Worm (Caenorhabditis elegans) whole organism, L3 larva: Measurements from ENCODE around the gene col-99.

Experiments used
- R02D3.7 ChIP-seq: fragments of 150-350 bp; optimal IDR thresholded peaks from 2 replicates; lab custom pipeline; 2014; ENCODE audit warnings: missing biosample characterization, missing genetic modification characterization
- ZK546.5 ChIP-seq: sonication (generic microtip); optimal IDR thresholded peaks from 2 replicates; lab custom pipeline; 2017; ENCODE audit warnings: missing biosample characterization, missing genetic modification characterization
- aly-2 ChIP-seq: fragments of 150-350 bp; optimal IDR thresholded peaks from 2 replicates; lab custom pipeline; 2014; ENCODE audit warnings: missing biosample characterization, missing genetic modification characterization
- ama-1 ChIP-seq: fragments of 150-350 bp; optimal IDR thresholded peaks from 2 replicates; lab custom pipeline; 2018
- ceh-16 ChIP-seq: sonication (generic microtip); optimal IDR thresholded peaks from 2 replicates; lab custom pipeline; 2017; ENCODE audit warnings: missing biosample characterization, missing genetic modification characterization
- ceh-28 ChIP-seq: fragments of 150-350 bp; optimal IDR thresholded peaks from 2 replicates; lab custom pipeline; 2014; ENCODE audit warnings: missing biosample characterization, missing genetic modification reagents, missing genetic modification characterization
- ceh-82 ChIP-seq: fragments of 150-350 bp; optimal IDR thresholded peaks from 2 replicates; lab custom pipeline; 2014; ENCODE audit warnings: missing biosample characterization, missing genetic modification characterization
- ceh-9 ChIP-seq: sonication (generic microtip); optimal IDR thresholded peaks from 2 replicates; lab custom pipeline; 2018; ENCODE audit warnings: missing biosample characterization, missing genetic modification characterization
- daf-12 ChIP-seq: fragments of 150-350 bp; optimal IDR thresholded peaks from 2 replicates; lab custom pipeline; 2014; ENCODE audit warnings: missing biosample characterization, missing genetic modification reagents, missing genetic modification characterization
- egl-27 ChIP-seq: sonication (generic microtip); optimal IDR thresholded peaks from 4 replicates; lab custom pipeline; 2017; ENCODE audit warnings: missing biosample characterization, missing genetic modification reagents, missing genetic modification characterization
- egl-5 ChIP-seq: fragments of 150-350 bp; optimal IDR thresholded peaks from 2 replicates; lab custom pipeline; 2017; ENCODE audit warnings: missing biosample characterization, missing genetic modification reagents, missing genetic modification characterization, inconsistent platforms
- elt-1 ChIP-seq: fragments of 150-350 bp; optimal IDR thresholded peaks from 2 replicates; lab custom pipeline; 2014; ENCODE audit warnings: missing biosample characterization, missing genetic modification characterization
- elt-2 ChIP-seq: sonication (generic microtip); optimal IDR thresholded peaks from 2 replicates; lab custom pipeline; 2016; ENCODE audit warnings: missing genetic modification reagents, mild to moderate bottlenecking, missing genetic modification characterization, missing compliant biosample characterization
- elt-3 ChIP-seq, 3 experiments: fragments of 150-350 bp in 1 of 3; sonication (generic microtip) in 2 of 3; optimal IDR thresholded peaks; 2 replicates in 2 of 3; 4 replicates in 1 of 3; lab custom pipeline; 2014 to 2017; ENCODE audit warnings: missing biosample characterization in 3 of 3, missing genetic modification characterization in 3 of 3
- eor-1 ChIP-seq, 2 experiments: fragments of 150-350 bp; optimal IDR thresholded peaks; 2 replicates each; lab custom pipeline; 2014 to 2018; ENCODE audit warnings: missing biosample characterization in 2 of 2, missing genetic modification characterization in 2 of 2
- fkh-10 ChIP-seq: sonication (generic microtip); optimal IDR thresholded peaks from 2 replicates; lab custom pipeline; 2017; ENCODE audit warnings: missing biosample characterization, missing genetic modification reagents, missing genetic modification characterization
- fkh-2 ChIP-seq: fragments of 150-350 bp; optimal IDR thresholded peaks from 2 replicates; lab custom pipeline; 2014; ENCODE audit warnings: missing biosample characterization, missing genetic modification reagents, missing genetic modification characterization
- fos-1 ChIP-seq: fragments of 150-350 bp; optimal IDR thresholded peaks from 2 replicates; lab custom pipeline; 2014; ENCODE audit warnings: missing biosample characterization, missing genetic modification characterization
- hmg-11 ChIP-seq: sonication (generic microtip); optimal IDR thresholded peaks from 2 replicates; lab custom pipeline; 2016; ENCODE audit warnings: missing genetic modification characterization, missing compliant biosample characterization
- jun-1 ChIP-seq: fragments of 150-350 bp; optimal IDR thresholded peaks from 2 replicates; lab custom pipeline; 2014; ENCODE audit warnings: missing biosample characterization, missing genetic modification reagents, missing genetic modification characterization
- lin-15B ChIP-seq: fragments of 150-350 bp; optimal IDR thresholded peaks from 2 replicates; lab custom pipeline; 2014; ENCODE audit warnings: missing biosample characterization, missing genetic modification characterization
- lin-39 ChIP-seq: fragments of 150-350 bp; optimal IDR thresholded peaks from 2 replicates; lab custom pipeline; 2018; ENCODE audit warnings: missing biosample characterization, missing genetic modification reagents, missing genetic modification characterization
- lsy-12 ChIP-seq: sonication (generic microtip); optimal IDR thresholded peaks from 2 replicates; lab custom pipeline; 2016; ENCODE audit warnings: mild to moderate bottlenecking, missing genetic modification characterization, missing compliant biosample characterization
- mdl-1 ChIP-seq: fragments of 150-350 bp; optimal IDR thresholded peaks from 2 replicates; lab custom pipeline; 2014; ENCODE audit warnings: missing biosample characterization, missing genetic modification characterization
- mml-1 ChIP-seq: fragments of 150-350 bp; sonication (generic microtip); optimal IDR thresholded peaks from 3 replicates; lab custom pipeline; 2014; ENCODE audit warnings: missing biosample characterization, missing genetic modification characterization
- nfya-1 ChIP-seq: sonication (generic microtip); optimal IDR thresholded peaks from 2 replicates; lab custom pipeline; 2017; ENCODE audit warnings: missing genetic modification characterization, mild to moderate bottlenecking, missing compliant biosample characterization, antibody characterized with exemption, moderate library complexity; ENCODE audit not compliant: insufficient read depth
- nhr-11 ChIP-seq: fragments of 150-350 bp; optimal IDR thresholded peaks from 2 replicates; lab custom pipeline; 2014; ENCODE audit warnings: missing biosample characterization, missing genetic modification characterization
- nhr-12 ChIP-seq: fragments of 150-350 bp; optimal IDR thresholded peaks from 2 replicates; lab custom pipeline; 2014; ENCODE audit warnings: missing biosample characterization, missing genetic modification characterization
- nhr-23 ChIP-seq: fragments of 150-350 bp; optimal IDR thresholded peaks from 2 replicates; lab custom pipeline; 2014; ENCODE audit warnings: missing biosample characterization, missing genetic modification reagents, missing genetic modification characterization
- nhr-237 ChIP-seq: fragments of 150-350 bp; optimal IDR thresholded peaks from 2 replicates; lab custom pipeline; 2014; ENCODE audit warnings: missing biosample characterization, missing genetic modification characterization
- nhr-25 ChIP-seq: sonication (generic microtip); optimal IDR thresholded peaks from 2 replicates; lab custom pipeline; 2017; ENCODE audit warnings: missing biosample characterization, missing genetic modification characterization
- nhr-28 ChIP-seq: fragments of 150-350 bp; optimal IDR thresholded peaks from 2 replicates; lab custom pipeline; 2014; ENCODE audit warnings: missing biosample characterization, missing genetic modification characterization
- nhr-43 ChIP-seq: sonication (generic microtip); optimal IDR thresholded peaks from 2 replicates; lab custom pipeline; 2016; ENCODE audit warnings: mild to moderate bottlenecking, missing genetic modification characterization, missing compliant biosample characterization; ENCODE audit not compliant: poor library complexity, severe bottlenecking
- nhr-67 ChIP-seq: fragments of 150-350 bp; optimal IDR thresholded peaks from 2 replicates; lab custom pipeline; 2014; ENCODE audit warnings: missing biosample characterization, missing genetic modification characterization
- nhr-76 ChIP-seq: fragments of 150-350 bp; sonication (generic microtip); optimal IDR thresholded peaks from 5 replicates; lab custom pipeline; 2014; ENCODE audit warnings: missing biosample characterization, missing genetic modification characterization
- nhr-77 ChIP-seq: fragments of 150-350 bp; optimal IDR thresholded peaks from 2 replicates; lab custom pipeline; 2014; ENCODE audit warnings: missing biosample characterization, missing genetic modification characterization
- pha-4 ChIP-seq: fragments of 150-350 bp; optimal IDR thresholded peaks from 2 replicates; lab custom pipeline; 2014; ENCODE audit warnings: missing biosample characterization, missing genetic modification reagents, missing genetic modification characterization
- pqm-1 ChIP-seq: fragments of 150-350 bp; optimal IDR thresholded peaks from 2 replicates; lab custom pipeline; 2017; ENCODE audit warnings: missing biosample characterization, missing genetic modification characterization, inconsistent platforms
- sea-2 ChIP-seq: fragments of 150-350 bp; sonication (generic microtip); optimal IDR thresholded peaks from 4 replicates; lab custom pipeline; 2014; ENCODE audit warnings: missing biosample characterization, missing genetic modification reagents, missing genetic modification characterization
- skn-1 ChIP-seq: fragments of 150-350 bp; optimal IDR thresholded peaks from 2 replicates; lab custom pipeline; 2014; ENCODE audit warnings: missing biosample characterization, missing genetic modification characterization
- snpc-4 ChIP-seq: fragments of 150-350 bp; optimal IDR thresholded peaks from 2 replicates; lab custom pipeline; 2014; ENCODE audit warnings: missing biosample characterization, missing genetic modification characterization
- tbx-2 ChIP-seq: sonication (generic microtip); optimal IDR thresholded peaks from 2 replicates; lab custom pipeline; 2016; ENCODE audit warnings: mild to moderate bottlenecking, missing genetic modification characterization, missing compliant biosample characterization
- unc-39 ChIP-seq: sonication (generic microtip); optimal IDR thresholded peaks from 4 replicates; lab custom pipeline; 2017; ENCODE audit warnings: missing biosample characterization, missing genetic modification characterization
- unc-62 ChIP-seq: fragments of 150-350 bp; sonication (generic microtip); optimal IDR thresholded peaks from 4 replicates; lab custom pipeline; 2014; ENCODE audit warnings: missing biosample characterization, missing genetic modification reagents, missing genetic modification characterization
- zag-1 ChIP-seq: fragments of 150-350 bp; optimal IDR thresholded peaks from 2 replicates; lab custom pipeline; 2014; ENCODE audit warnings: missing biosample characterization, missing genetic modification characterization
- ztf-11 ChIP-seq: fragments of 150-350 bp; optimal IDR thresholded peaks from 2 replicates; lab custom pipeline; 2014; ENCODE audit warnings: missing biosample characterization, missing genetic modification characterization
- ztf-4 ChIP-seq: fragments of 150-350 bp; optimal IDR thresholded peaks from 2 replicates; lab custom pipeline; 2014; ENCODE audit warnings: missing biosample characterization, missing genetic modification characterization

col-99 gene

DNA sequence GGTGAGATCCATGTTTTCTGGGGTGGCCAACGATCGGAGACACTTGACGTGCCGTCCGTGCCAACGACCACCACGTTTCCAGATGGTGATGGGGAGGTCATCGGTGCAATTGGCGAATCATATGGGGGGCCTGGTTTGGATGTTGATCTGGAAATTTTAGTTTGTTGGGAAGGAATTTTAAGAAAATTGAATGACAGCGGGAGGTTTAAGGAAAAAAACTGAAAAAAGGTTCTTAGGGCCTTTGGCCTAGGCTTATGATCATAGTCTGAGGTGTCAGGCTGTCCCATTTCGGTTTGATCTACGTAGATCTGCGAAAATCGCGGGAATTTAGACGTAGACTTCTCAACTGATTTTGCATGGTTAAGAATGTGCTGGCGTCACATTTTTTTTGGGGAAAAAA, at the start of gene col-99:
col-99 (minus strand) TSS at position 101 of the 400 bp plus-strand sequence.
- TF ChIP-seq nfya-1 (tag; lab: Kevin White, UChicago) = no peak
- TF ChIP-seq aly-2 (tag; lab: Kevin White, UChicago) = no peak
- no peak for TF ChIP-seq ama-1 (lab: Kevin White, UChicago)
- TF ChIP-seq lin-15B = no peak
- TF ChIP-seq pha-4 = no peak
- TF ChIP-seq ceh-82 (tag; lab: Kevin White, UChicago) = no peak
- no peak for TF ChIP-seq pqm-1 (tag; lab: Kevin White, UChicago)
- TF ChIP-seq snpc-4 (tag; lab: Kevin White, UChicago) = no peak
- no peak for TF ChIP-seq ceh-9 (tag; lab: Kevin White, UChicago)
- TF ChIP-seq nhr-237 (tag; lab: Kevin White, UChicago) = no peak
- TF ChIP-seq egl-5 (tag; lab: Kevin White, UChicago) = no peak
- no peak for TF ChIP-seq lsy-12 (tag; lab: Kevin White, UChicago)
- no peak for TF ChIP-seq jun-1 (tag; lab: Kevin White, UChicago)
- TF ChIP-seq lin-39 (tag; lab: Kevin White, UChicago) = no peak

DNA sequence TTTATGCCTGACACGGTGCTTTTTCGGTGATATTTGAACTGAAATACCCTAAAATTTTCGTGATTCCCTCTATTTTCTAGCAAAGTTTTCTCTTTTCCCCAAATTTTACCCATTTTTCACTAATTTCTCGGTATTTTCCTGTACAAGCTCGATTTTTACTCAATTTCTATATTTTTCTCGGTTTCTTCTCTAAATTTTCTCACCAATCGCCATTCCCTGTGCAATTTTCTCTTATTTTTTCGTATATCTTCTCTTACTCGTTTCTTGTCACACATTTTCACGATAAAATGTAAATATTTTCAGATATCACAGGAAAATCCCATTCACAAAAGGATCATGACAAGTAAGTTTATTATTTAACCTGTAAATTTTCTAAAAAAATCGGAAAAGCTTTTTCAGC, 46.7 kb upstream of the col-99 start, which contains the start of gene csn-3:
csn-3 (plus strand) TSS at position 301 of the 400 bp plus-strand sequence.
- TF ChIP-seq ama-1 (lab: Kevin White, UChicago) = no peak

DNA sequence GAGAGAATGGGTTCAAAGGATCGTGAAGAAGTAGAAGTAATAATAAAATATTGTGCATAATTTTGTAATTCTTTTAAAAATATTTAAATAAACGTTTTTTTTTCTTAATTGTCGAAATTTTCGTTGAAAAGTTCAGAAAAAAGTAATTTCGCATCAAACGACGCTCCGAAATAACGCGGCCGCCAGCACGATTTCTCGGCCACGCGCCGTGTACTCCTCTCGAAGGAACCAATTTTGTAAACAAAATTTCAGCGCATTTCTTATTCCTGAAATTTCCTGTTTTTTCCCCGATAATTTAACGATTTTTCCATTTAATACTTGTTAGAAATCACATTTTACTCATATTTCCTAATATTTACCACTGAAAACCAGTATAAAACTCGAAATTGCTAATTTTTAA, 44.3 kb upstream of the col-99 start, which contains the start of gene Y38C1AA.12:
Y38C1AA.12 (plus strand) TSS at position 211 of the 400 bp plus-strand sequence.
- no peak for TF ChIP-seq nhr-12 (tag; lab: Kevin White, UChicago)
- TF ChIP-seq ztf-11 (tag; lab: Kevin White, UChicago) = no peak
- no peak for TF ChIP-seq ceh-16
- no peak for TF ChIP-seq fkh-10 (GFP tag; lab: Kevin White, UChicago)
- no peak for TF ChIP-seq ceh-28 (tag; lab: Kevin White, UChicago)
- no peak for TF ChIP-seq mdl-1
- TF ChIP-seq unc-39 = no peak
- TF ChIP-seq nhr-77 = peak; percentile 25
- TF ChIP-seq eor-1 (tag; optimal IDR thresholded peaks at IDR 0.05; lab: Kevin White, UChicago) = peak in 1 of 2 experiments; percentile 36
- TF ChIP-seq nhr-76 (tag; lab: Kevin White, UChicago) = no peak
- TF ChIP-seq elt-1 (tag; lab: Kevin White, UChicago) = no peak
- no peak for TF ChIP-seq fos-1 (tag; lab: Kevin White, UChicago)
- no peak for TF ChIP-seq aly-2 (tag; lab: Kevin White, UChicago)
- TF ChIP-seq nfya-1 (tag; lab: Kevin White, UChicago) = peak; percentile 74
- TF ChIP-seq nhr-28 (tag; lab: Kevin White, UChicago) = no peak
- peak; percentile 64 for TF ChIP-seq hmg-11 (tag; lab: Kevin White, UChicago)
- no peak for TF ChIP-seq nhr-237 (tag; lab: Kevin White, UChicago)
- no peak for TF ChIP-seq sea-2 (GFP tag; lab: Kevin White, UChicago)
- no peak for TF ChIP-seq ama-1 (lab: Kevin White, UChicago)
- peak; percentile 85 for TF ChIP-seq nhr-23 (tag; lab: Kevin White, UChicago)
- no peak for TF ChIP-seq ztf-4 (tag; lab: Kevin White, UChicago)
- no peak for TF ChIP-seq unc-62 (GFP tag; lab: Kevin White, UChicago)
- TF ChIP-seq nhr-25 = peak; percentile 53
- no peak for TF ChIP-seq mml-1
- no peak for TF ChIP-seq nhr-11 (tag; lab: Kevin White, UChicago)
- peak; percentile 32 for TF ChIP-seq tbx-2 (tag; lab: Kevin White, UChicago)
- peak; percentile 5 for TF ChIP-seq pqm-1 (tag; lab: Kevin White, UChicago)
- TF ChIP-seq ceh-9 (tag; lab: Kevin White, UChicago) = no peak
- TF ChIP-seq ZK546.5 (tag; lab: Kevin White, UChicago) = no peak
- no peak for TF ChIP-seq daf-12 (tag; lab: Kevin White, UChicago)
- TF ChIP-seq skn-1 (tag; lab: Kevin White, UChicago) = no peak
- TF ChIP-seq elt-2 (tag; lab: Kevin White, UChicago) = peak; percentile 33
- TF ChIP-seq elt-3 (tag; optimal IDR thresholded peaks at IDR 0.05; lab: Kevin White, UChicago) = no peak
- TF ChIP-seq nhr-67 (tag; lab: Kevin White, UChicago) = no peak
- TF ChIP-seq R02D3.7 = peak; percentile 33
- peak; percentile 64 for TF ChIP-seq lin-39 (tag; lab: Kevin White, UChicago)
- TF ChIP-seq lin-15B = peak; percentile 90
- TF ChIP-seq egl-27 (tag; lab: Kevin White, UChicago) = no peak
- no peak for TF ChIP-seq fkh-2 (tag; lab: Kevin White, UChicago)
- no peak for TF ChIP-seq zag-1 (tag; lab: Kevin White, UChicago)
- peak; percentile 94 for TF ChIP-seq nhr-43 (tag; lab: Kevin White, UChicago)
- TF ChIP-seq pha-4 = peak; percentile 95
- no peak for TF ChIP-seq ceh-82 (tag; lab: Kevin White, UChicago)
- peak; percentile 65 for TF ChIP-seq lsy-12 (tag; lab: Kevin White, UChicago)
- no peak for TF ChIP-seq jun-1 (tag; lab: Kevin White, UChicago)
- TF ChIP-seq egl-5 (tag; lab: Kevin White, UChicago) = no peak
- peak; percentile 86 for TF ChIP-seq snpc-4 (tag; lab: Kevin White, UChicago)
